Worm (Caenorhabditis elegans): ENCODE results near the gene ran-5.

ran-5 gene

ce11 chrII:6049546-6049945 lies 1.6 kb downstream of the ran-5 start:
- no peak for TF ChIP-seq scrt-1 (GFP tag; IDR thresholded peaks at IDR 0.05)
- no peak for TF ChIP-seq hmbx-1 (tag; optimal IDR thresholded peaks at IDR 0.05)
- no peak for TF ChIP-seq tbx-11 (GFP tag; IDR thresholded peaks at IDR 0.05)
- TF ChIP-seq sea-1 (GFP tag; conservative IDR thresholded peaks at IDR 0.05) = no peak
- no peak for TF ChIP-seq ceh-13 (GFP tag; optimal IDR thresholded peaks at IDR 0.05)
- no peak for TF ChIP-seq hmg-4 (GFP tag; optimal IDR thresholded peaks at IDR 0.05)
- TF ChIP-seq aly-1 (tag; optimal IDR thresholded peaks at IDR 0.05) = no peak
- no peak for TF ChIP-seq hnd-1 (tag; optimal IDR thresholded peaks at IDR 0.05)

ce11 chrII:6050120-6050519 lies 2.2 kb downstream of the ran-5 start, which contains the start of gene gldc-1:
Gene gldc-1, plus strand, starts transcription at chrII:6050420.
- no peak for TF ChIP-seq F13C5.2 (tag; optimal IDR thresholded peaks at IDR 0.05)
- no peak for TF ChIP-seq ama-1 (optimal IDR thresholded peaks at IDR 0.05)
- TF ChIP-seq pes-1 (GFP tag; IDR thresholded peaks at IDR 0.05) = no peak
- no peak for TF ChIP-seq sea-1 (GFP tag; conservative IDR thresholded peaks at IDR 0.05)
- TF ChIP-seq ceh-36 (tag; optimal IDR thresholded peaks at IDR 0.05) = no peak
- TF ChIP-seq aly-1 (tag; optimal IDR thresholded peaks at IDR 0.05) = no peak
- TF ChIP-seq tbx-37 (GFP tag; conservative IDR thresholded peaks at IDR 0.05) = no peak
- TF ChIP-seq hmbx-1 (tag; optimal IDR thresholded peaks at IDR 0.05) = no peak
- no peak for TF ChIP-seq ets-7 (tag; optimal IDR thresholded peaks at IDR 0.05)

- TF ChIP-seq F13C5.2 (tag; optimal IDR thresholded peaks at IDR 0.05) (peak; percentile 9), hmbx-1 (tag; optimal IDR thresholded peaks at IDR 0.05) (no peak), tbx-11 (GFP tag; IDR thresholded peaks at IDR 0.05) (0 out of 2 replicates have a peak, but pooled peaks have one; percentile 26)
Measured at ce11 chrII:6055927-6056326, 8.0 kb downstream of the ran-5 start, which contains the start of gene R12C12.7. Gene R12C12.7, minus strand, starts transcription at chrII:6055985.

- peak; percentile 91 for TF ChIP-seq tbx-37 (GFP tag; conservative IDR thresholded peaks at IDR 0.05)
- TF ChIP-seq sea-1 (GFP tag; conservative IDR thresholded peaks at IDR 0.05) = no peak
Measured at ce11 chrII:6061495-6061894, 13.6 kb downstream of the ran-5 start.

ce11 chrII:6067066-6067465 lies 19.2 kb downstream of the ran-5 start, which contains the start of gene H12I13.1:
Gene H12I13.1, minus strand, starts transcription at chrII:6067166.
- no peak for TF ChIP-seq aly-1 (tag; optimal IDR thresholded peaks at IDR 0.05)
- no peak for TF ChIP-seq tbx-11 (GFP tag; IDR thresholded peaks at IDR 0.05)
- no peak for TF ChIP-seq pes-1 (GFP tag; IDR thresholded peaks at IDR 0.05)
- no peak for TF ChIP-seq hmbx-1 (tag; optimal IDR thresholded peaks at IDR 0.05)
- no peak for TF ChIP-seq ceh-36 (tag; optimal IDR thresholded peaks at IDR 0.05)
- TF ChIP-seq F13C5.2 (tag; optimal IDR thresholded peaks at IDR 0.05) = no peak
- TF ChIP-seq tbx-37 (GFP tag; conservative IDR thresholded peaks at IDR 0.05) = no peak
- no peak for TF ChIP-seq scrt-1 (GFP tag; IDR thresholded peaks at IDR 0.05)
- no peak for TF ChIP-seq flt-1 (GFP tag; IDR thresholded peaks at IDR 0.05)
- no peak for TF ChIP-seq tra-4 (tag; optimal IDR thresholded peaks at IDR 0.05)

- TF ChIP-seq pes-1 (GFP tag; IDR thresholded peaks at IDR 0.05) (no peak), tbx-11 (GFP tag; IDR thresholded peaks at IDR 0.05) (no peak), sea-1 (GFP tag; conservative IDR thresholded peaks at IDR 0.05) (no peak), flt-1 (GFP tag; IDR thresholded peaks at IDR 0.05) (no peak), tra-4 (tag; optimal IDR thresholded peaks at IDR 0.05) (no peak), hmbx-1 (tag; optimal IDR thresholded peaks at IDR 0.05) (no peak), F13C5.2 (tag; optimal IDR thresholded peaks at IDR 0.05) (no peak), B0310.2 (tag; optimal IDR thresholded peaks at IDR 0.05) (no peak), hnd-1 (tag; optimal IDR thresholded peaks at IDR 0.05) (no peak), aly-1 (tag; optimal IDR thresholded peaks at IDR 0.05) (no peak), ama-1 (optimal IDR thresholded peaks at IDR 0.05) (no peak), ceh-13 (GFP tag; optimal IDR thresholded peaks at IDR 0.05) (no peak), scrt-1 (GFP tag; IDR thresholded peaks at IDR 0.05) (no peak), ets-7 (tag; optimal IDR thresholded peaks at IDR 0.05) (no peak), hmg-4 (GFP tag; optimal IDR thresholded peaks at IDR 0.05) (no peak)
Measured at ce11 chrII:6077604-6078003, 29.7 kb downstream of the ran-5 start, which contains the start of gene H12I13.6. Gene H12I13.6, plus strand, starts transcription at chrII:6077904.

- TF ChIP-seq ama-1 (optimal IDR thresholded peaks at IDR 0.05) (no peak), hmbx-1 (tag; optimal IDR thresholded peaks at IDR 0.05) (no peak), pes-1 (GFP tag; IDR thresholded peaks at IDR 0.05) (no peak), tra-4 (tag; optimal IDR thresholded peaks at IDR 0.05) (no peak), F13C5.2 (tag; optimal IDR thresholded peaks at IDR 0.05) (no peak), aly-1 (tag; optimal IDR thresholded peaks at IDR 0.05) (no peak), hnd-1 (tag; optimal IDR thresholded peaks at IDR 0.05) (no peak), flt-1 (GFP tag; IDR thresholded peaks at IDR 0.05) (no peak), B0310.2 (tag; optimal IDR thresholded peaks at IDR 0.05) (no peak), scrt-1 (GFP tag; IDR thresholded peaks at IDR 0.05) (no peak), tbx-37 (GFP tag; conservative IDR thresholded peaks at IDR 0.05) (no peak), ets-7 (tag; optimal IDR thresholded peaks at IDR 0.05) (no peak), sea-1 (GFP tag; conservative IDR thresholded peaks at IDR 0.05) (no peak), ceh-36 (tag; optimal IDR thresholded peaks at IDR 0.05) (no peak), ceh-13 (GFP tag; optimal IDR thresholded peaks at IDR 0.05) (no peak)
Measured at ce11 chrII:6080743-6081142, 32.8 kb downstream of the ran-5 start, which contains the start of gene fbf-1. Gene fbf-1, minus strand, starts transcription at chrII:6080843.

ce11 chrII:6082620-6083019 lies 34.7 kb downstream of the ran-5 start, which contains the start of gene F21H12.3:
Gene F21H12.3, plus strand, starts transcription at chrII:6082920.
- TF ChIP-seq hnd-1 (tag; optimal IDR thresholded peaks at IDR 0.05) (no peak), pes-1 (GFP tag; IDR thresholded peaks at IDR 0.05) (no peak), aly-1 (tag; optimal IDR thresholded peaks at IDR 0.05) (no peak), tra-4 (tag; optimal IDR thresholded peaks at IDR 0.05) (no peak), ama-1 (optimal IDR thresholded peaks at IDR 0.05) (no peak), ets-7 (tag; optimal IDR thresholded peaks at IDR 0.05) (no peak), hmg-4 (GFP tag; optimal IDR thresholded peaks at IDR 0.05) (no peak), ceh-36 (tag; optimal IDR thresholded peaks at IDR 0.05) (no peak), sea-1 (GFP tag; conservative IDR thresholded peaks at IDR 0.05) (no peak), ceh-13 (GFP tag; optimal IDR thresholded peaks at IDR 0.05) (no peak), F13C5.2 (tag; optimal IDR thresholded peaks at IDR 0.05) (no peak), tbx-37 (GFP tag; conservative IDR thresholded peaks at IDR 0.05) (no peak), B0310.2 (tag; optimal IDR thresholded peaks at IDR 0.05) (no peak), tbx-11 (GFP tag; IDR thresholded peaks at IDR 0.05) (no peak), hmbx-1 (tag; optimal IDR thresholded peaks at IDR 0.05) (no peak)
